Worm (Caenorhabditis elegans): ENCODE measurements around the gene F40F12.3.

Gene F40F12.3

ce11 chrIII:9892855-9893254 lies 27.8 kb downstream of the F40F12.3 start, which contains the start of gene mam-7:
Gene mam-7 (plus strand): TSS chrIII:9893155.
- TF ChIP-seq lsl-1 (GFP tag; optimal IDR thresholded peaks at IDR 0.05): no peak
- TF ChIP-seq lin-40 (tag; optimal IDR thresholded peaks at IDR 0.05): no peak
- TF ChIP-seq ets-4 (GFP tag; optimal IDR thresholded peaks at IDR 0.05): no peak
- TF ChIP-seq gei-17 (GFP tag; optimal IDR thresholded peaks at IDR 0.05): no peak
- TF ChIP-seq nhr-90 (tag; optimal IDR thresholded peaks at IDR 0.05): no peak
- TF ChIP-seq bed-2 (GFP tag; IDR thresholded peaks at IDR 0.05): no peak
- TF ChIP-seq F22D6.2 (tag; optimal IDR thresholded peaks at IDR 0.05): no peak
- TF ChIP-seq ekl-4 (GFP tag; IDR thresholded peaks at IDR 0.05): no peak
- TF ChIP-seq T07F8.4 (tag; optimal IDR thresholded peaks at IDR 0.05): no peak
- TF ChIP-seq dox-1 (GFP tag; IDR thresholded peaks at IDR 0.05): no peak
- TF ChIP-seq cebp-1 (GFP tag; IDR thresholded peaks at IDR 0.05): no peak
- TF ChIP-seq cebp-1 (tag; optimal IDR thresholded peaks at IDR 0.05): no peak
- TF ChIP-seq ztf-22 (GFP tag; optimal IDR thresholded peaks at IDR 0.05): no peak

- TF ChIP-seq F57A8.1 (GFP tag; optimal IDR thresholded peaks at IDR 0.05): no peak
- no peak for TF ChIP-seq Y67H2A.10 (GFP tag; conservative IDR thresholded peaks at IDR 0.05)
- no peak for TF ChIP-seq lin-26 (GFP tag; IDR thresholded peaks at IDR 0.05)
- TF ChIP-seq aptf-2 (GFP tag; conservative IDR thresholded peaks at IDR 0.05): no peak
- no peak for TF ChIP-seq ceh-79 (tag; optimal IDR thresholded peaks at IDR 0.05)
Observed at ce11 chrIII:9891324-9891723, 29.3 kb downstream of the F40F12.3 start, which contains the start of gene alg-4. Gene alg-4 (minus strand): TSS chrIII:9891424.

ce11 chrIII:9886323-9886722 lies 34.3 kb downstream of the F40F12.3 start:
- TF ChIP-seq ztf-22 (GFP tag; optimal IDR thresholded peaks at IDR 0.05): no peak
- no peak for TF ChIP-seq mel-28 (tag; optimal IDR thresholded peaks at IDR 0.05; ENCODE audit: borderline replicate concordance)
- no peak for TF ChIP-seq F52B5.7 (tag; optimal IDR thresholded peaks at IDR 0.05)
- no peak for TF ChIP-seq chd-7 (tag; optimal IDR thresholded peaks at IDR 0.05)
- TF ChIP-seq F57A8.1 (GFP tag; optimal IDR thresholded peaks at IDR 0.05): no peak
- no peak for TF ChIP-seq rec-8 (tag; optimal IDR thresholded peaks at IDR 0.05)
- no peak for TF ChIP-seq egl-44 (GFP tag; IDR thresholded peaks at IDR 0.05)
- TF ChIP-seq xnd-1 (tag; optimal IDR thresholded peaks at IDR 0.05): no peak
- no peak for TF ChIP-seq bed-1 (GFP tag; IDR thresholded peaks at IDR 0.05)
- TF ChIP-seq lir-1 (GFP tag; conservative IDR thresholded peaks at IDR 0.05): no peak
- no peak for TF ChIP-seq ama-1 (optimal IDR thresholded peaks at IDR 0.05)
- no peak for TF ChIP-seq ama-1 (GFP tag; optimal IDR thresholded peaks at IDR 0.05)
- no peak for TF ChIP-seq die-1 (tag; optimal IDR thresholded peaks at IDR 0.05)
- TF ChIP-seq athp-1 (tag; optimal IDR thresholded peaks at IDR 0.05): no peak
- no peak for TF ChIP-seq ets-4 (GFP tag; optimal IDR thresholded peaks at IDR 0.05)
- no peak for TF ChIP-seq F49E8.2 (tag; optimal IDR thresholded peaks at IDR 0.05; ENCODE audit: insufficient read depth)
- TF ChIP-seq atf-7 (tag; optimal IDR thresholded peaks at IDR 0.05): no peak

ce11 chrIII:9885609-9886008 lies 35.1 kb downstream of the F40F12.3 start:
- no peak for TF ChIP-seq Y95B8A.8 (GFP tag; IDR thresholded peaks at IDR 0.05)
- TF ChIP-seq nfya-1 (tag; optimal IDR thresholded peaks at IDR 0.05; ENCODE audit: borderline replicate concordance, insufficient read depth): no peak
- TF ChIP-seq atf-7 (tag; optimal IDR thresholded peaks at IDR 0.05): no peak
- no peak for TF ChIP-seq F37B4.10 (GFP tag; IDR thresholded peaks at IDR 0.05)
- TF ChIP-seq fkh-3 (tag; optimal IDR thresholded peaks at IDR 0.05): no peak
- no peak for TF ChIP-seq T07F8.4 (tag; optimal IDR thresholded peaks at IDR 0.05)
- no peak for TF ChIP-seq athp-1 (tag; optimal IDR thresholded peaks at IDR 0.05)
- no peak for TF ChIP-seq ztf-26 (tag; optimal IDR thresholded peaks at IDR 0.05)
- TF ChIP-seq sptf-2 (GFP tag; optimal IDR thresholded peaks at IDR 0.05): no peak
- TF ChIP-seq ekl-4 (GFP tag; IDR thresholded peaks at IDR 0.05): no peak
- TF ChIP-seq Y53G8AR.9 (GFP tag; conservative IDR thresholded peaks at IDR 0.05): no peak

Measured in whole organism, young adult.